Worm (Caenorhabditis elegans) whole organism, late embryonic: Measurements from ENCODE around the gene C28G1.2.
A peak's percentile ranks its signal among the peaks of the same experiment; 100 is the strongest.

Experiments used
- C38D4.7 ChIP-seq: fragments of 200-800 bp; sonication (Bioruptor generic); optimal IDR thresholded peaks from 2 replicates; lab custom pipeline; 2018; ENCODE audit warnings: mild to moderate bottlenecking, missing genetic modification characterization, moderate library complexity, missing compliant biosample characterization
- F13H6.1 ChIP-seq: sonication (generic microtip); optimal IDR thresholded peaks from 2 replicates; lab custom pipeline; 2016; ENCODE audit warnings: missing genetic modification characterization, missing compliant biosample characterization
- K02D7.2 ChIP-seq: sonication (generic microtip); optimal IDR thresholded peaks from 2 replicates; lab custom pipeline; 2017; ENCODE audit warnings: mild to moderate bottlenecking, missing genetic modification characterization, missing compliant biosample characterization
- K09A11.1 ChIP-seq: sonication (generic microtip); optimal IDR thresholded peaks from 2 replicates; lab custom pipeline; 2017; ENCODE audit warnings: antibody characterized with exemption, mild to moderate bottlenecking, missing genetic modification characterization, missing compliant biosample characterization; ENCODE audit not compliant: insufficient read depth
- Y22D7AL.16 ChIP-seq: sonication (generic microtip); optimal IDR thresholded peaks from 2 replicates; lab custom pipeline; 2016; ENCODE audit warnings: missing genetic modification characterization, missing compliant biosample characterization
- ama-1 ChIP-seq: fragments of 150-350 bp; optimal IDR thresholded peaks from 2 replicates; lab custom pipeline; 2014
- ceh-14 ChIP-seq: sonication (generic microtip); optimal IDR thresholded peaks from 2 replicates; lab custom pipeline; 2016; ENCODE audit warnings: missing genotype, missing genetic modification characterization, missing compliant biosample characterization
- ceh-18 ChIP-seq: sonication (generic microtip); optimal IDR thresholded peaks from 2 replicates; lab custom pipeline; 2016; ENCODE audit warnings: missing genetic modification characterization, missing compliant biosample characterization
- ceh-19 ChIP-seq: fragments of 200-800 bp; sonication (Bioruptor generic); optimal IDR thresholded peaks from 2 replicates; lab custom pipeline; 2018; ENCODE audit warnings: mild to moderate bottlenecking, missing genetic modification characterization, missing compliant biosample characterization
- ceh-2 ChIP-seq: sonication (generic microtip); optimal IDR thresholded peaks from 2 replicates; lab custom pipeline; 2016; ENCODE audit warnings: missing genotype, missing genetic modification characterization, missing compliant biosample characterization
- ceh-22 ChIP-seq: sonication (generic microtip); optimal IDR thresholded peaks from 2 replicates; lab custom pipeline; 2017; ENCODE audit warnings: missing biosample characterization, missing genetic modification characterization
- ceh-31 ChIP-seq: sonication (generic microtip); optimal IDR thresholded peaks from 2 replicates; lab custom pipeline; 2016; ENCODE audit warnings: missing genetic modification characterization, missing compliant biosample characterization
- ceh-34 ChIP-seq: sonication (generic microtip); optimal IDR thresholded peaks from 2 replicates; lab custom pipeline; 2016; ENCODE audit warnings: mild to moderate bottlenecking, missing genetic modification characterization, missing compliant biosample characterization
- ceh-45 ChIP-seq: fragments of 200-800 bp; sonication (Bioruptor generic); IDR thresholded peaks from 2 replicates; pipeline ENCODE4 v1.3.6; 2022; ENCODE audit warnings: missing genetic modification reagents, missing genetic modification characterization, missing compliant biosample characterization
- ceh-6 ChIP-seq: fragments of 200-800 bp; sonication (Bioruptor generic); optimal IDR thresholded peaks from 2 replicates; lab custom pipeline; 2018; ENCODE audit warnings: mild to moderate bottlenecking, missing genetic modification characterization, missing compliant biosample characterization
- che-1 ChIP-seq: sonication (generic microtip); optimal IDR thresholded peaks from 2 replicates; lab custom pipeline; 2016; ENCODE audit warnings: mild to moderate bottlenecking, missing genetic modification characterization, missing compliant biosample characterization
- dmd-4 ChIP-seq: sonication (generic microtip); optimal IDR thresholded peaks from 2 replicates; lab custom pipeline; 2016; ENCODE audit warnings: borderline replicate concordance, missing genetic modification characterization, missing compliant biosample characterization
- dve-1 ChIP-seq: sonication (generic microtip); optimal IDR thresholded peaks from 2 replicates; lab custom pipeline; 2017; ENCODE audit warnings: antibody characterized with exemption, mild to moderate bottlenecking, missing genetic modification characterization, missing compliant biosample characterization
- elt-4 ChIP-seq: sonication (generic microtip); optimal IDR thresholded peaks from 2 replicates; lab custom pipeline; 2016; ENCODE audit warnings: missing genetic modification characterization, missing compliant biosample characterization
- ets-4 ChIP-seq: sonication (generic microtip); optimal IDR thresholded peaks from 2 replicates; lab custom pipeline; 2016; ENCODE audit warnings: missing genetic modification characterization, missing compliant biosample characterization
- eyg-1 ChIP-seq: sonication (generic microtip); optimal IDR thresholded peaks from 2 replicates; lab custom pipeline; 2016; ENCODE audit warnings: missing genotype, missing genetic modification characterization, missing compliant biosample characterization
- fkh-6 ChIP-seq: sonication (generic microtip); optimal IDR thresholded peaks from 2 replicates; lab custom pipeline; 2016; ENCODE audit warnings: missing genetic modification characterization, missing compliant biosample characterization
- gmeb-2 ChIP-seq: sonication (generic microtip); optimal IDR thresholded peaks from 2 replicates; lab custom pipeline; 2016; ENCODE audit warnings: missing genetic modification characterization, inconsistent platforms, missing compliant biosample characterization
- hlh-13 ChIP-seq: fragments of 200-800 bp; sonication (Bioruptor generic); optimal IDR thresholded peaks from 2 replicates; lab custom pipeline; 2018; ENCODE audit warnings: mild to moderate bottlenecking, missing genetic modification characterization, missing compliant biosample characterization
- hlh-15 ChIP-seq: sonication (generic microtip); optimal IDR thresholded peaks from 2 replicates; lab custom pipeline; 2016; ENCODE audit warnings: missing genetic modification characterization, missing compliant biosample characterization
- hlh-6 ChIP-seq: sonication (generic microtip); optimal IDR thresholded peaks from 2 replicates; lab custom pipeline; 2016; ENCODE audit warnings: missing genotype, missing genetic modification characterization, missing compliant biosample characterization
- hlh-8 ChIP-seq: sonication (generic microtip); optimal IDR thresholded peaks from 2 replicates; lab custom pipeline; 2016; ENCODE audit warnings: missing genotype, missing genetic modification characterization, missing compliant biosample characterization
- lim-6 ChIP-seq: sonication (generic microtip); optimal IDR thresholded peaks from 2 replicates; lab custom pipeline; 2016; ENCODE audit warnings: missing genetic modification characterization, missing compliant biosample characterization
- lin-11 ChIP-seq: fragments of 200-800 bp; sonication (Bioruptor generic); optimal IDR thresholded peaks from 2 replicates; lab custom pipeline; 2018; ENCODE audit warnings: mild to moderate bottlenecking, missing genetic modification characterization, missing compliant biosample characterization
- mec-3 ChIP-seq: sonication (generic microtip); optimal IDR thresholded peaks from 2 replicates; lab custom pipeline; 2016; ENCODE audit warnings: borderline replicate concordance, missing genetic modification characterization, missing compliant biosample characterization
- nfya-1 ChIP-seq: sonication (generic microtip); optimal IDR thresholded peaks from 2 replicates; lab custom pipeline; 2017; ENCODE audit warnings: missing genetic modification characterization, mild to moderate bottlenecking, missing compliant biosample characterization, antibody characterized with exemption, moderate library complexity
- nhr-11 ChIP-seq: fragments of 150-350 bp; optimal IDR thresholded peaks from 2 replicates; lab custom pipeline; 2014; ENCODE audit warnings: missing biosample characterization, missing genetic modification characterization
- npax-4 ChIP-seq: sonication (generic microtip); optimal IDR thresholded peaks from 2 replicates; lab custom pipeline; 2016; ENCODE audit warnings: missing genetic modification characterization, missing compliant biosample characterization
- odd-2 ChIP-seq: sonication (generic microtip); optimal IDR thresholded peaks from 2 replicates; lab custom pipeline; 2017; ENCODE audit warnings: antibody characterized with exemption, mild to moderate bottlenecking, missing genetic modification characterization, missing compliant biosample characterization
- pat-9 ChIP-seq: fragments of 200-800 bp; sonication (Bioruptor generic); optimal IDR thresholded peaks from 2 replicates; lab custom pipeline; 2018; ENCODE audit warnings: mild to moderate bottlenecking, missing genetic modification characterization, moderate library complexity, missing compliant biosample characterization
- pax-1 ChIP-seq: fragments of 150-350 bp; optimal IDR thresholded peaks from 2 replicates; lab custom pipeline; 2014; ENCODE audit warnings: missing biosample characterization, missing genetic modification characterization
- pha-2 ChIP-seq: sonication (generic microtip); optimal IDR thresholded peaks from 2 replicates; lab custom pipeline; 2017; ENCODE audit warnings: mild to moderate bottlenecking, missing genetic modification characterization, missing compliant biosample characterization
- pha-4 ChIP-seq: fragments of 150-350 bp; optimal IDR thresholded peaks from 2 replicates; lab custom pipeline; 2018; ENCODE audit warnings: missing biosample characterization, missing genetic modification reagents, missing genetic modification characterization
- pqm-1 ChIP-seq: sonication (generic microtip); optimal IDR thresholded peaks from 2 replicates; lab custom pipeline; 2016; ENCODE audit warnings: missing genetic modification characterization, missing compliant biosample characterization
- pros-1 ChIP-seq: fragments of 150-350 bp; optimal IDR thresholded peaks from 2 replicates; lab custom pipeline; 2014; ENCODE audit warnings: missing biosample characterization, missing genetic modification reagents, missing genetic modification characterization
- ref-2 ChIP-seq: sonication (generic microtip); optimal IDR thresholded peaks from 2 replicates; lab custom pipeline; 2016; ENCODE audit warnings: missing genetic modification characterization, missing compliant biosample characterization
- rnt-1 ChIP-seq: sonication (generic microtip); optimal IDR thresholded peaks from 2 replicates; lab custom pipeline; 2016; ENCODE audit warnings: missing genetic modification characterization, missing compliant biosample characterization
- sdc-2 ChIP-seq: sonication (generic microtip); optimal IDR thresholded peaks from 2 replicates; lab custom pipeline; 2016; ENCODE audit warnings: missing genotype, missing genetic modification characterization, missing compliant biosample characterization
- sox-4 ChIP-seq: sonication (generic microtip); optimal IDR thresholded peaks from 2 replicates; lab custom pipeline; 2017; ENCODE audit warnings: mild to moderate bottlenecking, missing genetic modification characterization, inconsistent platforms, missing compliant biosample characterization
- syd-9 ChIP-seq: sonication (generic microtip); optimal IDR thresholded peaks from 2 replicates; lab custom pipeline; 2016; ENCODE audit warnings: mild to moderate bottlenecking, missing genetic modification characterization, moderate library complexity, missing compliant biosample characterization
- tbx-2 ChIP-seq: sonication (generic microtip); optimal IDR thresholded peaks from 2 replicates; lab custom pipeline; 2016; ENCODE audit warnings: missing genetic modification characterization, missing compliant biosample characterization
- tbx-7 ChIP-seq: sonication (generic microtip); optimal IDR thresholded peaks from 2 replicates; lab custom pipeline; 2016; ENCODE audit warnings: missing genotype, missing genetic modification characterization, missing compliant biosample characterization
- unc-3 ChIP-seq, 2 experiments: fragments of 200-800 bp in 1 of 2; sonication (Bioruptor generic) in 1 of 2; sonication (generic microtip) in 1 of 2; conservative IDR thresholded peaks in 1 of 2; optimal IDR thresholded peaks in 1 of 2; 2 replicates each; pipeline versions ENCODE4 v1.3.6 to Lab custom; 2016 to 2022; ENCODE audit warnings: missing compliant biosample characterization in 2 of 2, missing genetic modification characterization in 2 of 2, missing genetic modification reagents in 1 of 2
- unc-42 ChIP-seq: sonication (generic microtip); optimal IDR thresholded peaks from 2 replicates; lab custom pipeline; 2016; ENCODE audit warnings: missing genotype, missing genetic modification characterization, missing compliant biosample characterization
- unc-55 ChIP-seq: sonication (generic microtip); optimal IDR thresholded peaks from 2 replicates; lab custom pipeline; 2017; ENCODE audit warnings: missing biosample characterization, missing genetic modification reagents, missing genetic modification characterization
- unc-86 ChIP-seq: sonication (generic microtip); optimal IDR thresholded peaks from 2 replicates; lab custom pipeline; 2016; ENCODE audit warnings: missing genetic modification characterization, missing compliant biosample characterization
- ztf-16 ChIP-seq: sonication (generic microtip); optimal IDR thresholded peaks from 2 replicates; lab custom pipeline; 2017; ENCODE audit warnings: missing genetic modification characterization, missing compliant biosample characterization

Gene C28G1.2

DNA sequence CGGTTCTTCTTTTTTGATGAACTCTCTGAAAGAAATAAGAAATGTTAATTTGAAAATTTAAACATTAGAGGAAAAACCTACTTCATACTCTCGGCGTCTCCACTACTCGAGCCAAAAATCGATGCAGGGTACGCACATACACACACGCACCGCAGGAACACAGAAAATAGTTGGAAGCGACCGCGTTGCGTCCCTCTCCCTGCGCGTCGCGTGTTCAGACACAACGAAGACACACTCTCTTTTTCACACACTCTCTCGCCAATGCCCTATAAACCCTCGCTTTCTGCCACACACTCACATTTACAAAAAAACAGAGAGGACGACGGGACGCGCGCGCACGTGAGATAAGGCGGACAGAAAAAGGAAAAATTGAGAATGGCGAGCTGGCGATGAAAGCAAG lies 24.9 kb upstream of the C28G1.2 start, which contains the start of gene R04E5.9 (continued):
- peak; percentile 85 for TF ChIP-seq tbx-2 (tag; lab: Kevin White, UChicago)
- no peak for TF ChIP-seq ama-1 (lab: Kevin White, UChicago)
- no peak for TF ChIP-seq pax-1 (tag; lab: Kevin White, UChicago)
- no peak for TF ChIP-seq hlh-15 (tag; lab: Kevin White, UChicago)
- TF ChIP-seq gmeb-2 (tag; lab: Kevin White, UChicago): no peak
- peak; percentile 30 for TF ChIP-seq dmd-4 (tag; lab: Kevin White, UChicago)
- TF ChIP-seq unc-55 (GFP tag; lab: Kevin White, UChicago): no peak
- TF ChIP-seq ceh-2: peak; percentile 63
- TF ChIP-seq eyg-1 (tag; lab: Kevin White, UChicago): peak; percentile 30
- TF ChIP-seq pha-2: no peak
- TF ChIP-seq pqm-1: peak; percentile 47
- TF ChIP-seq lim-6: no peak
- TF ChIP-seq hlh-6 (tag; lab: Kevin White, UChicago): no peak
- TF ChIP-seq tbx-7: no peak
- no peak for TF ChIP-seq K02D7.2
- peak; percentile 25 for TF ChIP-seq sox-4
- no peak for TF ChIP-seq Y22D7AL.16 (tag; lab: Kevin White, UChicago)
- peak; percentile 76 for TF ChIP-seq ceh-34 (tag; lab: Kevin White, UChicago)
- no peak for TF ChIP-seq hlh-13 (GFP tag; lab: Kevin White, UChicago)
- TF ChIP-seq ets-4 (tag; lab: Kevin White, UChicago): peak; percentile 42
- no peak for TF ChIP-seq pha-4 (tag; lab: Kevin White, UChicago)
- TF ChIP-seq syd-9 (tag; lab: Kevin White, UChicago): peak; percentile 42
- TF ChIP-seq ceh-22 (tag; lab: Kevin White, UChicago): no peak
- TF ChIP-seq che-1: no peak
- TF ChIP-seq unc-86: no peak
- no peak for TF ChIP-seq lin-11 (tag; lab: Kevin White, UChicago)
- peak; percentile 23 for TF ChIP-seq ztf-16
- peak; percentile 76 for TF ChIP-seq nfya-1
- TF ChIP-seq rnt-1 (tag; lab: Kevin White, UChicago): no peak
- peak; percentile 75 for TF ChIP-seq ceh-18
- no peak for TF ChIP-seq K09A11.1 (tag; lab: Kevin White, UChicago)
- TF ChIP-seq ref-2 (tag; lab: Kevin White, UChicago): peak; percentile 87
- no peak for TF ChIP-seq elt-4 (tag; lab: Kevin White, UChicago)
- TF ChIP-seq unc-3 (GFP tag; conservative IDR thresholded peaks at IDR 0.05; lab: Robert Waterston, UW): no peak
- no peak for TF ChIP-seq unc-3 (tag; optimal IDR thresholded peaks at IDR 0.05; lab: Kevin White, UChicago)
- TF ChIP-seq ceh-6 (GFP tag; lab: Kevin White, UChicago): no peak
- no peak for TF ChIP-seq odd-2 (tag; lab: Kevin White, UChicago)
- peak; percentile 75 for TF ChIP-seq unc-42 (tag; lab: Kevin White, UChicago)
- peak; percentile 54 for TF ChIP-seq F13H6.1 (tag; lab: Kevin White, UChicago)
- TF ChIP-seq pros-1: peak; percentile 75
- peak; percentile 20 for TF ChIP-seq fkh-6 (tag; lab: Kevin White, UChicago)
- TF ChIP-seq npax-4 (tag; lab: Kevin White, UChicago): no peak
- TF ChIP-seq pat-9 (tag; lab: Kevin White, UChicago): no peak
- TF ChIP-seq ceh-31 (tag; lab: Kevin White, UChicago): peak; percentile 86
- no peak for TF ChIP-seq nhr-11 (tag; lab: Kevin White, UChicago)
- TF ChIP-seq C38D4.7 (GFP tag; lab: Kevin White, UChicago): no peak
- peak; percentile 29 for TF ChIP-seq ceh-19
- peak; percentile 67 for TF ChIP-seq ceh-14 (tag; lab: Kevin White, UChicago)
- no peak for TF ChIP-seq dve-1 (tag; lab: Kevin White, UChicago)
- no peak for TF ChIP-seq ceh-45 (GFP tag; lab: Robert Waterston, UW)
- peak; percentile 87 for TF ChIP-seq sdc-2
- no peak for TF ChIP-seq mec-3 (tag; lab: Kevin White, UChicago)
- TF ChIP-seq hlh-8 (tag; lab: Kevin White, UChicago): peak; percentile 73
